Worm (Caenorhabditis elegans): Measurements from ENCODE around the gene vps-52.

The vps-52 gene

ce11 chrX:7596627-7597026 is 31.5 kb downstream of the vps-52 start, which contains the start of gene C44E12.1:
TSS of gene C44E12.1 (plus strand) at chrX:7596927.
- TF ChIP-seq nhr-77 (tag; optimal IDR thresholded peaks at IDR 0.05) (no peak), lin-14 (GFP tag; optimal IDR thresholded peaks at IDR 0.05) (peak; percentile 8), nhr-85 (tag) (peak; percentile 7), efl-1 (optimal IDR thresholded peaks at IDR 0.05) (no peak), efl-1 (GFP tag; optimal IDR thresholded peaks at IDR 0.05 in 1 of 2) (peak in 1 of 2 experiments; percentile 53)

- no peak for TF ChIP-seq pqm-1 (tag; optimal IDR thresholded peaks at IDR 0.05)
Observed at ce11 chrX:7607982-7608381, 42.9 kb downstream of the vps-52 start, which contains the start of gene twk-17. TSS of gene twk-17 (minus strand) at chrX:7608082.

ce11 chrX:7614466-7614865 is 49.3 kb downstream of the vps-52 start:
- TF ChIP-seq pqm-1 (tag; optimal IDR thresholded peaks at IDR 0.05), result no peak
- no peak for TF ChIP-seq nhr-19 (GFP tag; conservative IDR thresholded peaks at IDR 0.05)
- TF ChIP-seq C34B4.2 (tag; optimal IDR thresholded peaks at IDR 0.05), result no peak
- no peak for TF ChIP-seq nhr-90 (tag; optimal IDR thresholded peaks at IDR 0.05; ENCODE audit: poor library complexity)
- no peak for TF ChIP-seq F16B12.6 (tag; optimal IDR thresholded peaks at IDR 0.05)
- TF ChIP-seq zag-1 (tag; optimal IDR thresholded peaks at IDR 0.05), result no peak
- no peak for TF ChIP-seq ceh-8 (GFP tag; optimal IDR thresholded peaks at IDR 0.05)
- TF ChIP-seq ama-1 (optimal IDR thresholded peaks at IDR 0.05), result no peak
- no peak for TF ChIP-seq xbp-1 (tag; optimal IDR thresholded peaks at IDR 0.05)
- TF ChIP-seq mab-9 (GFP tag; IDR thresholded peaks at IDR 0.05), result no peak
- TF ChIP-seq nhr-71 (tag; optimal IDR thresholded peaks at IDR 0.05), result no peak
- TF ChIP-seq blmp-1 (tag; optimal IDR thresholded peaks at IDR 0.05), result no peak
- TF ChIP-seq efl-1 (optimal IDR thresholded peaks at IDR 0.05), result no peak
- no peak for TF ChIP-seq efl-1 (GFP tag; optimal IDR thresholded peaks at IDR 0.05 in 1 of 2)
